Worm (Caenorhabditis elegans) whole organism, young adult: Measurements from ENCODE around the gene F37C12.10.
A peak's percentile ranks its signal among the peaks of the same experiment; 100 is the strongest.

Experiments used
- B0035.1 ChIP-seq: sonication (generic microtip); optimal IDR thresholded peaks from 2 replicates; lab custom pipeline; 2016; ENCODE audit warnings: missing genetic modification characterization, mild to moderate bottlenecking, missing compliant biosample characterization, missing genotype, missing genetic modification reagents
- B0261.1 ChIP-seq: sonication (generic microtip); optimal IDR thresholded peaks from 2 replicates; lab custom pipeline; 2016; ENCODE audit warnings: mild to moderate bottlenecking, missing genetic modification characterization, moderate library complexity, missing compliant biosample characterization
- C06A6.2 ChIP-seq: fragments of 200-800 bp; sonication (Bioruptor generic); conservative IDR thresholded peaks from 2 replicates; pipeline ENCODE4 v1.3.6; 2022; ENCODE audit warnings: missing genetic modification characterization, missing compliant biosample characterization
- D2030.7 ChIP-seq: fragments of 200-800 bp; sonication (Bioruptor generic); IDR thresholded peaks from 2 replicates; pipeline ENCODE4 v1.3.6; 2022; ENCODE audit warnings: missing genetic modification reagents, missing genetic modification characterization, missing compliant biosample characterization
- F23B12.7 ChIP-seq: sonication (generic microtip); optimal IDR thresholded peaks from 2 replicates; lab custom pipeline; 2017; ENCODE audit warnings: missing genetic modification characterization, mild to moderate bottlenecking, missing compliant biosample characterization, antibody characterized with exemption, moderate library complexity; ENCODE audit not compliant: insufficient read depth
- F39B2.1 ChIP-seq: fragments of 200-800 bp; sonication (Bioruptor generic); IDR thresholded peaks from 2 replicates; pipeline ENCODE4 v1.3.6; 2022; ENCODE audit warnings: missing genetic modification reagents, missing genetic modification characterization, missing compliant biosample characterization
- F52B5.7 ChIP-seq: sonication (generic microtip); optimal IDR thresholded peaks from 2 replicates; lab custom pipeline; 2016; ENCODE audit warnings: mild to moderate bottlenecking, missing genetic modification characterization, missing compliant biosample characterization
- F57A8.1 ChIP-seq: fragments of 200-800 bp; sonication (Bioruptor generic); optimal IDR thresholded peaks from 2 replicates; lab custom pipeline; 2018; ENCODE audit warnings: mild to moderate bottlenecking, missing genetic modification characterization, moderate library complexity, missing compliant biosample characterization
- T26A5.8 ChIP-seq: sonication (generic microtip); optimal IDR thresholded peaks from 2 replicates; lab custom pipeline; 2016; ENCODE audit warnings: missing genetic modification characterization, missing compliant biosample characterization
- Y56A3A.18 ChIP-seq: fragments of 200-800 bp; sonication (Bioruptor generic); IDR thresholded peaks from 2 replicates; pipeline ENCODE4 v1.3.6; 2022; ENCODE audit warnings: missing genetic modification reagents, missing genetic modification characterization, missing compliant biosample characterization
- atf-7 ChIP-seq: sonication (generic microtip); optimal IDR thresholded peaks from 2 replicates; lab custom pipeline; 2017; ENCODE audit warnings: mild to moderate bottlenecking, missing genetic modification characterization, missing compliant biosample characterization
- attf-3 ChIP-seq: fragments of 200-800 bp; sonication (Bioruptor generic); conservative IDR thresholded peaks from 2 replicates; pipeline ENCODE4 v1.3.6; 2022; ENCODE audit warnings: missing genetic modification reagents, missing genetic modification characterization, missing compliant biosample characterization
- attf-5 ChIP-seq: fragments of 200-800 bp; sonication (Bioruptor generic); optimal IDR thresholded peaks from 2 replicates; lab custom pipeline; 2018; ENCODE audit warnings: mild to moderate bottlenecking, missing genetic modification characterization, missing compliant biosample characterization
- attf-6 ChIP-seq: fragments of 200-800 bp; sonication (Bioruptor generic); IDR thresholded peaks from 2 replicates; pipeline ENCODE4 v1.3.6; 2022; ENCODE audit warnings: missing genetic modification reagents, missing genetic modification characterization, missing compliant biosample characterization
- ceh-100 ChIP-seq: fragments of 200-800 bp; sonication (Bioruptor generic); IDR thresholded peaks from 2 replicates; pipeline ENCODE4 v1.3.6; 2022; ENCODE audit warnings: missing genetic modification reagents, missing genetic modification characterization, missing compliant biosample characterization
- ceh-27 ChIP-seq: fragments of 200-800 bp; sonication (Bioruptor generic); optimal IDR thresholded peaks from 2 replicates; lab custom pipeline; 2018; ENCODE audit warnings: mild to moderate bottlenecking, missing genetic modification characterization, moderate library complexity, missing compliant biosample characterization
- ceh-58 ChIP-seq: fragments of 200-800 bp; sonication (Bioruptor generic); IDR thresholded peaks from 2 replicates; pipeline ENCODE4 v1.3.6; 2022; ENCODE audit warnings: missing genetic modification characterization, missing compliant biosample characterization
- ceh-79 ChIP-seq: sonication (generic microtip); optimal IDR thresholded peaks from 2 replicates; lab custom pipeline; 2017; ENCODE audit warnings: mild to moderate bottlenecking, missing genetic modification characterization, missing compliant biosample characterization
- ceh-91 ChIP-seq: fragments of 200-800 bp; sonication (Bioruptor generic); IDR thresholded peaks from 2 replicates; pipeline ENCODE4 v1.3.6; 2022; ENCODE audit warnings: missing genetic modification reagents, missing genetic modification characterization, missing compliant biosample characterization
- efl-1 ChIP-seq: fragments of 150-350 bp; optimal IDR thresholded peaks from 2 replicates; lab custom pipeline; 2014; ENCODE audit warnings: missing biosample characterization, missing genetic modification reagents, missing genetic modification characterization
- ekl-4 ChIP-seq: fragments of 200-800 bp; sonication (Bioruptor generic); IDR thresholded peaks from 2 replicates; pipeline ENCODE4 v1.3.6; 2022; ENCODE audit warnings: missing genetic modification reagents, missing genetic modification characterization, missing compliant biosample characterization
- ets-4 ChIP-seq: fragments of 200-800 bp; sonication (Bioruptor generic); optimal IDR thresholded peaks from 2 replicates; lab custom pipeline; 2018; ENCODE audit warnings: mild to moderate bottlenecking, missing genetic modification characterization, missing compliant biosample characterization
- gei-17 ChIP-seq: fragments of 200-800 bp; sonication (Bioruptor generic); optimal IDR thresholded peaks from 2 replicates; lab custom pipeline; 2018; ENCODE audit warnings: mild to moderate bottlenecking, missing genetic modification characterization, missing compliant biosample characterization
- hlh-26 ChIP-seq: fragments of 200-800 bp; sonication (Bioruptor generic); conservative IDR thresholded peaks from 2 replicates; pipeline ENCODE4 v1.3.6; 2022; ENCODE audit warnings: missing genetic modification reagents, missing genetic modification characterization, missing compliant biosample characterization
- hmg-20 ChIP-seq: fragments of 200-800 bp; sonication (Bioruptor generic); IDR thresholded peaks from 2 replicates; pipeline ENCODE4 v1.3.6; 2022; ENCODE audit warnings: missing genetic modification reagents, missing genetic modification characterization, missing compliant biosample characterization
- hrde-1 ChIP-seq: sonication (generic microtip); optimal IDR thresholded peaks from 2 replicates; lab custom pipeline; 2016; ENCODE audit warnings: missing genetic modification characterization, mild to moderate bottlenecking, missing compliant biosample characterization, moderate library complexity, missing genotype, missing genetic modification reagents, borderline replicate concordance
- hsf-1 ChIP-seq: fragments of 200-800 bp; sonication (Bioruptor generic); IDR thresholded peaks from 2 replicates; pipeline ENCODE4 v1.3.6; 2022; ENCODE audit warnings: missing genetic modification reagents, missing genetic modification characterization, missing compliant biosample characterization
- lag-1 ChIP-seq: fragments of 200-800 bp; sonication (Bioruptor generic); IDR thresholded peaks from 2 replicates; pipeline ENCODE4 v1.3.6; 2022; ENCODE audit warnings: missing genetic modification reagents, missing genetic modification characterization, missing compliant biosample characterization
- let-607 ChIP-seq, 2 experiments: fragments of 200-800 bp in 1 of 2; sonication (Bioruptor generic) in 1 of 2; sonication (generic microtip) in 1 of 2; optimal IDR thresholded peaks; 2 replicates each; lab custom pipeline; 2016 to 2018; ENCODE audit warnings: mild to moderate bottlenecking in 2 of 2, missing compliant biosample characterization in 2 of 2, missing genetic modification characterization in 2 of 2, moderate library complexity in 2 of 2, missing genotype in 1 of 2
- lin-26 ChIP-seq: fragments of 200-800 bp; sonication (Bioruptor generic); IDR thresholded peaks from 2 replicates; pipeline ENCODE4 v1.3.6; 2022; ENCODE audit warnings: missing genetic modification reagents, missing genetic modification characterization, missing compliant biosample characterization
- lin-40 ChIP-seq: sonication (generic microtip); optimal IDR thresholded peaks from 2 replicates; lab custom pipeline; 2016; ENCODE audit warnings: missing genetic modification characterization, mild to moderate bottlenecking, missing compliant biosample characterization, missing genotype, missing genetic modification reagents
- lsl-1 ChIP-seq: fragments of 200-800 bp; sonication (Bioruptor generic); optimal IDR thresholded peaks from 2 replicates; lab custom pipeline; 2018; ENCODE audit warnings: mild to moderate bottlenecking, missing genetic modification characterization, moderate library complexity, missing compliant biosample characterization
- madf-8 ChIP-seq: fragments of 200-800 bp; sonication (Bioruptor generic); conservative IDR thresholded peaks from 2 replicates; pipeline ENCODE4 v1.3.6; 2022; ENCODE audit warnings: missing genetic modification reagents, missing genetic modification characterization, missing compliant biosample characterization
- mcd-1 ChIP-seq: fragments of 200-800 bp; sonication (Bioruptor generic); IDR thresholded peaks from 2 replicates; pipeline ENCODE4 v1.3.6; 2022; ENCODE audit warnings: missing genetic modification reagents, missing genetic modification characterization, missing compliant biosample characterization
- nfya-2 ChIP-seq: fragments of 200-800 bp; sonication (Bioruptor generic); IDR thresholded peaks from 2 replicates; pipeline ENCODE4 v1.3.6; 2022; ENCODE audit warnings: missing genetic modification reagents, missing genetic modification characterization, missing compliant biosample characterization
- nhr-120 ChIP-seq: fragments of 200-800 bp; sonication (Bioruptor generic); IDR thresholded peaks from 2 replicates; pipeline ENCODE4 v1.3.6; 2022; ENCODE audit warnings: missing genetic modification characterization, missing compliant biosample characterization
- nhr-27 ChIP-seq: fragments of 200-800 bp; sonication (Bioruptor generic); optimal IDR thresholded peaks from 2 replicates; lab custom pipeline; 2018; ENCODE audit warnings: mild to moderate bottlenecking, missing genetic modification characterization, moderate library complexity, missing compliant biosample characterization
- nhr-90 ChIP-seq: sonication (generic microtip); optimal IDR thresholded peaks from 2 replicates; lab custom pipeline; 2016; ENCODE audit warnings: missing genotype, mild to moderate bottlenecking, missing genetic modification characterization, missing compliant biosample characterization
- rpc-1 ChIP-seq, 2 experiments: fragments of 150-350 bp in 1 of 2; sonication (generic microtip) in 1 of 2; optimal IDR thresholded peaks; 2 replicates each; lab custom pipeline; 2014 to 2018; ENCODE audit warnings: missing biosample characterization in 1 of 2, missing genetic modification characterization in 1 of 2, missing genetic modification reagents in 1 of 2, missing genotype in 1 of 2
- sdz-38 ChIP-seq: sonication (generic microtip); optimal IDR thresholded peaks from 2 replicates; lab custom pipeline; 2016; ENCODE audit warnings: missing genotype, missing genetic modification characterization, missing compliant biosample characterization
- snpc-1.3 ChIP-seq: sonication (generic microtip); optimal IDR thresholded peaks from 2 replicates; lab custom pipeline; 2017; ENCODE audit warnings: missing genetic modification characterization, mild to moderate bottlenecking, missing compliant biosample characterization, antibody characterized with exemption, moderate library complexity, missing genotype, missing genetic modification reagents; ENCODE audit not compliant: insufficient read depth
- snpc-3.4 ChIP-seq: sonication (generic microtip); optimal IDR thresholded peaks from 2 replicates; lab custom pipeline; 2017; ENCODE audit warnings: missing genetic modification characterization, mild to moderate bottlenecking, missing compliant biosample characterization, antibody characterized with exemption, moderate library complexity, missing genotype, missing genetic modification reagents
- tbp1 ChIP-seq: fragments of 200-800 bp; sonication (Bioruptor generic); optimal IDR thresholded peaks from 2 replicates; lab custom pipeline; 2018; ENCODE audit warnings: mild to moderate bottlenecking, missing genetic modification characterization, missing compliant biosample characterization
- zim-3 ChIP-seq: sonication (generic microtip); optimal IDR thresholded peaks from 2 replicates; lab custom pipeline; 2017; ENCODE audit warnings: mild to moderate bottlenecking, missing genetic modification characterization, moderate library complexity, missing compliant biosample characterization
- ztf-18 ChIP-seq: sonication (generic microtip); optimal IDR thresholded peaks from 2 replicates; lab custom pipeline; 2016; ENCODE audit warnings: missing genotype, mild to moderate bottlenecking, missing genetic modification characterization, missing compliant biosample characterization
- ztf-22 ChIP-seq: fragments of 200-800 bp; sonication (Bioruptor generic); optimal IDR thresholded peaks from 2 replicates; lab custom pipeline; 2018; ENCODE audit warnings: mild to moderate bottlenecking, missing genetic modification characterization, moderate library complexity, missing compliant biosample characterization

F37C12.10 gene

DNA sequence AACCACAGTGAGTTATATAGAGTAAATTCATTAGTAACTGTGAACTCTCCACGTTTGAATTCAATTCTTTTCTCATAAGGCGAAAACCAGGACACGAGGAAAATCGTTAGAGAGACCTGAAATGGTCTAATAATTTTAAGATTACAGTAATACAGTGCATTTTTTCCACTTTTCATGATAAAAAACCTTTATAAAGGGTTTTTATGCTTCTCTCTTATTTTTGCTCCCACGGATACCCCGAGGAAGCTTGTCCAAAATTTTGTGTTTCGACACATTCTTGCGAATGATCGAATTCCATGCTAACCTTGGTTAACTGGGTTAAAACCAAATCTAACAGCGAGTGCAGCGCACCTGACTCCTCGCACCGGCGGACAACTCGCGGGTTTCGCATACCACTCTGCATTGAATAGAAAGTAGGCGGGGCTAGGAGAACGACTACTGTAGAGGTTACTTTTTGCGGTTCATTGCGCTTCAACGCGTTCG, 47.9 kb downstream of the F37C12.10 start (continued):
- TF ChIP-seq lsl-1 (GFP tag; lab: Kevin White, UChicago) (peak; percentile 67), attf-3 (GFP tag; lab: Robert Waterston, UW) (peak; percentile 50; the same call in 1 of the 2 replicates), ztf-18 (tag; lab: Kevin White, UChicago) (peak; percentile 24), F57A8.1 (GFP tag; lab: Kevin White, UChicago) (no peak), hlh-26 (GFP tag; lab: Robert Waterston, UW) (no peak), nhr-120 (GFP tag; lab: Robert Waterston, UW) (no peak), snpc-3.4 (tag; lab: Kevin White, UChicago) (peak; percentile 91), madf-8 (peak; percentile 31; the same call in 1 of the 2 replicates), ceh-79 (no peak), Y56A3A.18 (GFP tag; lab: Robert Waterston, UW) (0 out of 2 replicates have a peak, but pooled peaks have one; percentile 37), efl-1 (GFP tag; lab: Kevin White, UChicago) (no peak), T26A5.8 (tag; lab: Kevin White, UChicago) (no peak), let-607 (tag; optimal IDR thresholded peaks at IDR 0.05; lab: Kevin White, UChicago) (peak in 1 of 2 experiments; percentile 8), nfya-2 (no peak), C06A6.2 (no peak), zim-3 (tag; lab: Kevin White, UChicago) (no peak), nhr-27 (tag; lab: Kevin White, UChicago) (no peak), ets-4 (GFP tag; lab: Kevin White, UChicago) (no peak), hmg-20 (no peak), D2030.7 (peak; percentile 96), F52B5.7 (tag; lab: Kevin White, UChicago) (no peak), hsf-1 (peak; percentile 43; the same call in 1 of the 2 replicates), lin-40 (tag; lab: Kevin White, UChicago) (no peak), nhr-90 (tag; lab: Kevin White, UChicago) (no peak), hrde-1 (tag; lab: Kevin White, UChicago) (peak; percentile 75), attf-6 (GFP tag; lab: Robert Waterston, UW) (peak; percentile 95), B0035.1 (tag; lab: Kevin White, UChicago) (no peak), tbp1 (GFP tag; lab: Kevin White, UChicago) (peak; percentile 78), ceh-100 (0 out of 2 replicates have a peak, but pooled peaks have one; percentile 9), sdz-38 (tag; lab: Kevin White, UChicago) (no peak), F23B12.7 (tag; lab: Kevin White, UChicago) (no peak), gei-17 (no peak), lin-26 (peak; percentile 45; the same call in 1 of the 2 replicates), mcd-1 (GFP tag; lab: Robert Waterston, UW) (peak; percentile 55), attf-5 (no peak), ekl-4 (GFP tag; lab: Robert Waterston, UW) (peak; percentile 73), rpc-1 (optimal IDR thresholded peaks at IDR 0.05; lab: Kevin White, UChicago) (no peak), rpc-1 (tag; optimal IDR thresholded peaks at IDR 0.05; lab: Kevin White, UChicago) (no peak), F39B2.1 (GFP tag; lab: Robert Waterston, UW) (0 out of 2 replicates have a peak, but pooled peaks have one; percentile 64), atf-7 (tag; lab: Kevin White, UChicago) (no peak), B0261.1 (no peak), snpc-1.3 (peak; percentile 89), lag-1 (GFP tag; lab: Robert Waterston, UW) (no peak), ceh-27 (GFP tag; lab: Kevin White, UChicago) (no peak), ceh-91 (GFP tag; lab: Robert Waterston, UW) (0 out of 2 replicates have a peak, but pooled peaks have one; percentile 18), ceh-58 (GFP tag; lab: Robert Waterston, UW) (no peak), ztf-22 (GFP tag; lab: Kevin White, UChicago) (no peak)
